Fruit fly (Drosophila melanogaster) whole organism, prepupa: ENCODE results near the gene Cog3.

Experiments used
- Blimp-1 ChIP-seq: fragments of 200-800 bp; sonication (Bioruptor generic); optimal IDR thresholded peaks from 3 replicates; lab custom pipeline; 2017; ENCODE audit warnings: missing biosample characterization, missing genetic modification characterization, mild to moderate bottlenecking, moderate library complexity, missing genetic modification reagents
- CG10669 ChIP-seq: fragments of 200-800 bp; sonication (Bioruptor generic); optimal IDR thresholded peaks from 3 replicates; lab custom pipeline; 2018; ENCODE audit warnings: missing biosample characterization, mild to moderate bottlenecking, missing genetic modification characterization, moderate library complexity
- CG1621 ChIP-seq: fragments of 200-800 bp; sonication (Bioruptor generic); optimal IDR thresholded peaks from 3 replicates; lab custom pipeline; 2018; ENCODE audit warnings: missing biosample characterization, mild to moderate bottlenecking, missing genetic modification characterization
- CG6808 ChIP-seq: fragments of 200-800 bp; sonication (Bioruptor generic); optimal IDR thresholded peaks from 3 replicates; lab custom pipeline; 2017; ENCODE audit warnings: missing biosample characterization, missing genetic modification characterization, mild to moderate bottlenecking, moderate library complexity, missing genetic modification reagents
- CG8632 ChIP-seq: fragments of 200-800 bp; sonication (Bioruptor generic); optimal IDR thresholded peaks from 3 replicates; lab custom pipeline; 2016; ENCODE audit warnings: missing biosample characterization, missing genetic modification characterization
- Hr39 ChIP-seq: fragments of 200-800 bp; sonication (Bioruptor generic); optimal IDR thresholded peaks from 2 replicates; lab custom pipeline; 2016; ENCODE audit warnings: missing biosample characterization, missing genetic modification characterization
- Lpt ChIP-seq: fragments of 200-800 bp; sonication (Bioruptor generic); optimal IDR thresholded peaks from 3 replicates; lab custom pipeline; 2016; ENCODE audit warnings: missing biosample characterization, missing genetic modification characterization
- achi ChIP-seq: fragments of 200-800 bp; sonication (Bioruptor generic); optimal IDR thresholded peaks from 3 replicates; lab custom pipeline; 2016; ENCODE audit warnings: missing biosample characterization, missing genetic modification characterization
- ss ChIP-seq, 2 experiments: fragments of 200-800 bp; sonication (Bioruptor generic); optimal IDR thresholded peaks; 2 replicates in 1 of 2; 3 replicates in 1 of 2; lab custom pipeline; 2017 to 2018; ENCODE audit warnings: mild to moderate bottlenecking in 2 of 2, missing biosample characterization in 2 of 2, missing genetic modification characterization in 2 of 2, moderate library complexity in 1 of 2
- vri ChIP-seq: fragments of 200-800 bp; sonication (Bioruptor generic); optimal IDR thresholded peaks from 3 replicates; lab custom pipeline; 2016; ENCODE audit warnings: missing biosample characterization, mild to moderate bottlenecking, missing genetic modification characterization

DNA sequence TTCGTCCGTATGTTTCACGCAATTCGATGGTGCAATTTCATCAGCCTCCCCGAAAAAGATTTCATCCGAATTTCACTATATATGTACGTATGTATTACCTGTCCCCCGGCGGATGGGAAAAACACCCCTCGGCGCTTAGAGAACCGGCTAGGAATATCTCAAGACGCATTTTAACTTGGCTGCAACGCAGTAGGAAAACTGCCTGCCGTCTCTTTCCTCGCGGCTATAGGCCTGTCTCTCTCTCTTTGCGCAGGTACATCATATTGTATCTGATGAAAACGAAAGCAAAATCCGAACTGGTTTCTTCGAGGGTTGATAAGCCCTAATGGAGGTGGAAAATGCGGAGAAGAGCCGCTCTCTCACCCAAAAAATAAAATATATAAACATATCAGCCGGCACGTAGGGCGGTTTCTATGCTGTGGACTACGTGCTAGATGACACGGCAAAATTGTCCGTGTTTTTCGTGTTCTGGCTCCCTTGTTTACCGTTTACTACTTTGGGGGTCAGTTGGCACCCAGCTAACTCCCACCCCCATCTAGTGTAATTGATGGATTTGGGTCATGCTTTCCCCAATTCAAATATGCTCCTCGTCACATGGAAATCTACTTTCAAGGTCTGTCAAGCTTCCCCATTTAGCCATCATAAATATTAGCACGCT, 19.7 kb upstream of the Cog3 start:
- no peak for TF ChIP-seq vri (GFP tag; lab: Kevin White, UChicago)
- no peak for TF ChIP-seq ss (GFP tag; optimal IDR thresholded peaks at IDR 0.05; lab: Kevin White, UChicago)
- no peak for TF ChIP-seq achi (GFP tag; lab: Kevin White, UChicago)
- TF ChIP-seq CG6808 (GFP tag; lab: Kevin White, UChicago) = no peak
- no peak for TF ChIP-seq Lpt
- peak; percentile 70 for TF ChIP-seq Blimp-1 (GFP tag; lab: Kevin White, UChicago)
- no peak for TF ChIP-seq CG10669 (GFP tag; lab: Kevin White, UChicago)
- no peak for TF ChIP-seq Hr39 (GFP tag; lab: Kevin White, UChicago)
- no peak for TF ChIP-seq CG1621 (tag; lab: Kevin White, UChicago)
- TF ChIP-seq CG8632 (GFP tag; lab: Kevin White, UChicago) = no peak
